Worm (Caenorhabditis elegans) whole organism, L1 larva: ENCODE data around the gene Y45G5AM.7.

Experiments
- Y116A8C.19 ChIP-seq: sonication (generic microtip); optimal IDR thresholded peaks from 2 replicates; lab custom pipeline; 2016; ENCODE audit warnings: missing compliant biosample characterization, missing genetic modification characterization, borderline replicate concordance
- aly-2 ChIP-seq: fragments of 150-350 bp; optimal IDR thresholded peaks from 2 replicates; lab custom pipeline; 2014; ENCODE audit warnings: missing biosample characterization, missing genetic modification characterization
- ama-1 ChIP-seq: fragments of 150-350 bp; optimal IDR thresholded peaks from 2 replicates; lab custom pipeline; 2014
- ceh-63 ChIP-seq: fragments of 200-800 bp; sonication (Bioruptor generic); optimal IDR thresholded peaks from 2 replicates; lab custom pipeline; 2018; ENCODE audit warnings: mild to moderate bottlenecking, missing genetic modification characterization, missing compliant biosample characterization
- ceh-82 ChIP-seq, 3 experiments: fragments of 150-350 bp in 1 of 3; sonication (generic microtip) in 2 of 3; optimal IDR thresholded peaks; 2 replicates each; lab custom pipeline; 2014 to 2017; ENCODE audit warnings: missing biosample characterization in 3 of 3, missing genetic modification characterization in 3 of 3
- ceh-88 ChIP-seq: fragments of 200-800 bp; sonication (Bioruptor generic); IDR thresholded peaks from 2 replicates; pipeline ENCODE4 v1.3.6; 2022; ENCODE audit warnings: missing genetic modification characterization, missing compliant biosample characterization
- ces-1 ChIP-seq: fragments of 150-350 bp; optimal IDR thresholded peaks from 2 replicates; lab custom pipeline; 2014; ENCODE audit warnings: missing biosample characterization, missing genetic modification reagents, missing genetic modification characterization
- dpl-1 ChIP-seq, 3 experiments: fragments of 150-350 bp in 2 of 3; sonication (generic microtip) in 1 of 3; optimal IDR thresholded peaks; 2 replicates each; lab custom pipeline; 2014 to 2017; ENCODE audit warnings: missing biosample characterization in 3 of 3, missing genetic modification characterization in 3 of 3, missing genetic modification reagents in 3 of 3
- dsc-1 ChIP-seq: sonication (generic microtip); optimal IDR thresholded peaks from 2 replicates; lab custom pipeline; 2016; ENCODE audit warnings: mild to moderate bottlenecking, missing genetic modification characterization, missing compliant biosample characterization
- efl-1 ChIP-seq, 4 experiments: fragments of 150-350 bp; optimal IDR thresholded peaks in 3 of 4; peaks in 1 of 4; 1 replicate in 1 of 4; 2 replicates in 3 of 4; lab custom pipeline; 2014; ENCODE audit warnings: missing biosample characterization in 2 of 4, missing genetic modification characterization in 2 of 4, missing genetic modification reagents in 2 of 4
- efl-3 ChIP-seq: fragments of 200-800 bp; sonication (Bioruptor generic); optimal IDR thresholded peaks from 2 replicates; lab custom pipeline; 2018; ENCODE audit warnings: mild to moderate bottlenecking, missing genetic modification characterization, missing compliant biosample characterization
- elt-2 ChIP-seq: sonication (generic microtip); optimal IDR thresholded peaks from 2 replicates; lab custom pipeline; 2016; ENCODE audit warnings: missing genetic modification characterization, mild to moderate bottlenecking, inconsistent platforms, missing compliant biosample characterization, missing genetic modification reagents
- ets-5 ChIP-seq: fragments of 200-800 bp; sonication (Bioruptor generic); IDR thresholded peaks from 2 replicates; pipeline ENCODE4 v1.3.6; 2022; ENCODE audit warnings: missing genetic modification characterization, missing compliant biosample characterization
- fkh-4 ChIP-seq: sonication (generic microtip); optimal IDR thresholded peaks from 2 replicates; lab custom pipeline; 2016; ENCODE audit warnings: missing compliant biosample characterization, missing genetic modification characterization, borderline replicate concordance
- fkh-8 ChIP-seq: sonication (generic microtip); optimal IDR thresholded peaks from 2 replicates; lab custom pipeline; 2016; ENCODE audit warnings: mild to moderate bottlenecking, missing genetic modification characterization, missing compliant biosample characterization
- fos-1 ChIP-seq: fragments of 150-350 bp; optimal IDR thresholded peaks from 2 replicates; lab custom pipeline; 2014; ENCODE audit warnings: missing biosample characterization, missing genetic modification characterization
- grh-1 ChIP-seq: fragments of 200-800 bp; sonication (Bioruptor generic); IDR thresholded peaks from 2 replicates; pipeline ENCODE4 v1.3.6; 2022; ENCODE audit warnings: missing genetic modification reagents, missing genetic modification characterization, missing compliant biosample characterization
- hpl-2 ChIP-seq: fragments of 150-350 bp; optimal IDR thresholded peaks from 2 replicates; lab custom pipeline; 2014; ENCODE audit warnings: missing biosample characterization, missing genetic modification reagents, missing genetic modification characterization
- irx-1 ChIP-seq: sonication (generic microtip); optimal IDR thresholded peaks from 2 replicates; lab custom pipeline; 2016; ENCODE audit warnings: missing genetic modification characterization, missing compliant biosample characterization
- isw-1 ChIP-seq: fragments of 200-800 bp; sonication (Bioruptor generic); IDR thresholded peaks from 2 replicates; pipeline ENCODE4 v1.3.6; 2022; ENCODE audit warnings: missing genetic modification characterization, missing compliant biosample characterization
- lin-13 ChIP-seq: fragments of 150-350 bp; optimal IDR thresholded peaks from 2 replicates; lab custom pipeline; 2014; ENCODE audit warnings: missing biosample characterization, missing genetic modification reagents, missing genetic modification characterization
- lin-14 ChIP-seq: fragments of 200-800 bp; sonication (Bioruptor generic); optimal IDR thresholded peaks from 2 replicates; lab custom pipeline; 2018; ENCODE audit warnings: mild to moderate bottlenecking, missing genetic modification characterization, moderate library complexity, missing compliant biosample characterization
- lin-15B ChIP-seq: fragments of 150-350 bp; sonication (generic microtip); optimal IDR thresholded peaks from 3 replicates; lab custom pipeline; 2014; ENCODE audit warnings: missing biosample characterization, missing genetic modification characterization
- lin-35 ChIP-seq, 2 experiments: fragments of 150-350 bp; optimal IDR thresholded peaks; 2 replicates each; lab custom pipeline; 2014; ENCODE audit warnings: missing biosample characterization in 2 of 2, missing genetic modification characterization in 2 of 2, missing genetic modification reagents in 2 of 2
- lsy-2 ChIP-seq, 2 experiments: fragments of 150-350 bp; optimal IDR thresholded peaks; 2 replicates each; lab custom pipeline; 2014; ENCODE audit warnings: missing biosample characterization in 2 of 2, missing genetic modification characterization in 2 of 2
- mef-2 ChIP-seq: fragments of 150-350 bp; optimal IDR thresholded peaks from 2 replicates; lab custom pipeline; 2014; ENCODE audit warnings: missing biosample characterization, missing genetic modification characterization
- nhr-237 ChIP-seq: fragments of 150-350 bp; optimal IDR thresholded peaks from 2 replicates; lab custom pipeline; 2014; ENCODE audit warnings: missing biosample characterization, missing genetic modification characterization
- nhr-28 ChIP-seq: fragments of 150-350 bp; optimal IDR thresholded peaks from 2 replicates; lab custom pipeline; 2014; ENCODE audit warnings: missing biosample characterization, missing genetic modification characterization
- nhr-47 ChIP-seq: sonication (generic microtip); optimal IDR thresholded peaks from 2 replicates; lab custom pipeline; 2016; ENCODE audit warnings: mild to moderate bottlenecking, missing genetic modification characterization, moderate library complexity, missing compliant biosample characterization
- nhr-71 ChIP-seq: sonication (generic microtip); optimal IDR thresholded peaks from 2 replicates; lab custom pipeline; 2016; ENCODE audit warnings: mild to moderate bottlenecking, missing genetic modification characterization, moderate library complexity, missing compliant biosample characterization
- nhr-76 ChIP-seq: sonication (generic microtip); optimal IDR thresholded peaks from 2 replicates; lab custom pipeline; 2017; ENCODE audit warnings: missing biosample characterization, missing genetic modification characterization
- nhr-77 ChIP-seq: fragments of 150-350 bp; optimal IDR thresholded peaks from 2 replicates; lab custom pipeline; 2014; ENCODE audit warnings: missing biosample characterization, missing genetic modification characterization
- nhr-84 ChIP-seq: sonication (generic microtip); optimal IDR thresholded peaks from 2 replicates; lab custom pipeline; 2017; ENCODE audit warnings: missing biosample characterization, missing genetic modification characterization
- nhr-85 ChIP-seq: sonication (generic microtip); peaks from one replicate; lab custom pipeline; 2016; ENCODE audit warnings: missing genetic modification characterization, inconsistent platforms, missing compliant biosample characterization
- nhr-90 ChIP-seq: sonication (generic microtip); optimal IDR thresholded peaks from 2 replicates; lab custom pipeline; 2016; ENCODE audit warnings: mild to moderate bottlenecking, missing genetic modification characterization, missing compliant biosample characterization; ENCODE audit not compliant: poor library complexity
- pag-3 ChIP-seq: sonication (generic microtip); optimal IDR thresholded peaks from 2 replicates; lab custom pipeline; 2017; ENCODE audit warnings: missing genetic modification characterization, mild to moderate bottlenecking, missing compliant biosample characterization, antibody characterized with exemption, borderline replicate concordance; ENCODE audit not compliant: insufficient read depth
- pqm-1 ChIP-seq: sonication (generic microtip); optimal IDR thresholded peaks from 3 replicates; lab custom pipeline; 2017; ENCODE audit warnings: missing biosample characterization, missing genetic modification characterization
- skn-1 ChIP-seq: fragments of 150-350 bp; optimal IDR thresholded peaks from 2 replicates; lab custom pipeline; 2014; ENCODE audit warnings: missing biosample characterization, missing genetic modification characterization
- snu-23 ChIP-seq: sonication (generic microtip); optimal IDR thresholded peaks from 2 replicates; lab custom pipeline; 2016; ENCODE audit warnings: missing genetic modification characterization, missing compliant biosample characterization
- sox-4 ChIP-seq: sonication (generic microtip); optimal IDR thresholded peaks from 2 replicates; lab custom pipeline; 2016; ENCODE audit warnings: missing genetic modification characterization, missing compliant biosample characterization
- sptf-1 ChIP-seq: fragments of 150-350 bp; optimal IDR thresholded peaks from 2 replicates; lab custom pipeline; 2014; ENCODE audit warnings: missing biosample characterization, missing genetic modification characterization
- sup-37 ChIP-seq: fragments of 200-800 bp; sonication (Bioruptor generic); optimal IDR thresholded peaks from 2 replicates; lab custom pipeline; 2018; ENCODE audit warnings: mild to moderate bottlenecking, missing genetic modification characterization, missing compliant biosample characterization
- swsn-7 ChIP-seq: sonication (generic microtip); optimal IDR thresholded peaks from 2 replicates; lab custom pipeline; 2016; ENCODE audit warnings: missing genetic modification characterization, missing compliant biosample characterization
- tbx-2 ChIP-seq: sonication (generic microtip); optimal IDR thresholded peaks from 2 replicates; lab custom pipeline; 2016; ENCODE audit warnings: missing genetic modification characterization, missing compliant biosample characterization
- tlp-1 ChIP-seq: fragments of 150-350 bp; optimal IDR thresholded peaks from 2 replicates; lab custom pipeline; 2014; ENCODE audit warnings: missing biosample characterization, missing genetic modification characterization
- unc-130 ChIP-seq: fragments of 150-350 bp; optimal IDR thresholded peaks from 2 replicates; lab custom pipeline; 2017; ENCODE audit warnings: missing biosample characterization, missing genetic modification characterization, inconsistent platforms
- unc-30 ChIP-seq: sonication (generic microtip); optimal IDR thresholded peaks from 2 replicates; lab custom pipeline; 2017; ENCODE audit warnings: missing biosample characterization, missing genetic modification characterization
- vab-15 ChIP-seq: sonication (generic microtip); optimal IDR thresholded peaks from 2 replicates; lab custom pipeline; 2017; ENCODE audit warnings: missing genotype, mild to moderate bottlenecking, missing genetic modification characterization, missing compliant biosample characterization
- ztf-11 ChIP-seq, 2 experiments: sonication (generic microtip); optimal IDR thresholded peaks; 2 replicates each; lab custom pipeline; 2016 to 2017; ENCODE audit warnings: missing genetic modification characterization in 2 of 2, missing biosample characterization in 1 of 2, missing compliant biosample characterization in 1 of 2
- ztf-4 ChIP-seq: fragments of 150-350 bp; optimal IDR thresholded peaks from 2 replicates; lab custom pipeline; 2014; ENCODE audit warnings: missing biosample characterization, missing genetic modification characterization

Gene Y45G5AM.7

DNA sequence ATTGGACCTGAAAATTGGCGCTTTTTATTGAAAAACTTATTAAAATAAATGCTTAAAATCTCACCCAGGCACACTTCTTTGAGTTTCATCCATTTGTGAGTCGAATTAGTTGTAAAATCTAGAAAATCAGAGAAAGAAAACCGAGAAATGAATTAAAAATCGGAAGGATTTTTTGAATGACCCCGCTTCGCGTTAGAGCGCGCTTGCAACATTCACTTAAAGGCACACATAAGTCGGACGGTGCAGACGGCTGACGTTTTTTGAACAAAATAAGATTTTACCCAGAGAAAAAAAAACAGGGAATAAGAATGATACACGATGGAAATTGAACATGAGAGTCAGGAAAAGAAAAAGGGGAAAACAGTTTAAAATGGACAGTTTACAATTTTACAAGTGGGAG, 380 bp downstream of the Y45G5AM.7 start:
- TF ChIP-seq dpl-1 (GFP tag; optimal IDR thresholded peaks at IDR 0.05; lab: Kevin White, UChicago) (peak in 2 of 3 experiments; percentile 25 to 54), Y116A8C.19 (tag; lab: Kevin White, UChicago) (no peak), lin-35 (GFP tag; optimal IDR thresholded peaks at IDR 0.05; lab: Kevin White, UChicago) (peak in 1 of 2 experiments; percentile 60), mef-2 (tag; lab: Kevin White, UChicago) (no peak), fkh-4 (tag; lab: Kevin White, UChicago) (no peak), efl-3 (GFP tag; lab: Kevin White, UChicago) (no peak), ztf-11 (tag; optimal IDR thresholded peaks at IDR 0.05; lab: Kevin White, UChicago) (no peak), nhr-85 (tag; lab: Kevin White, UChicago) (no peak), lsy-2 (tag; optimal IDR thresholded peaks at IDR 0.05; lab: Kevin White, UChicago) (no peak), lin-15B (tag; lab: Kevin White, UChicago) (peak; percentile 37), nhr-90 (no peak), skn-1 (tag; lab: Kevin White, UChicago) (no peak), nhr-71 (tag; lab: Kevin White, UChicago) (no peak), sptf-1 (tag; lab: Kevin White, UChicago) (no peak), ceh-63 (GFP tag; lab: Kevin White, UChicago) (no peak), ceh-82 (tag; optimal IDR thresholded peaks at IDR 0.05; lab: Kevin White, UChicago) (no peak), pag-3 (tag; lab: Kevin White, UChicago) (no peak), elt-2 (no peak), pqm-1 (no peak), tbx-2 (no peak), efl-1 (optimal IDR thresholded peaks at IDR 0.05; lab: Kevin White, UChicago) (peak; percentile 29 to 31), efl-1 (GFP tag; optimal IDR thresholded peaks at IDR 0.05 in 1 of 2; lab: Kevin White, UChicago) (peak; percentile 41 to 94), aly-2 (tag; lab: Kevin White, UChicago) (no peak)

DNA sequence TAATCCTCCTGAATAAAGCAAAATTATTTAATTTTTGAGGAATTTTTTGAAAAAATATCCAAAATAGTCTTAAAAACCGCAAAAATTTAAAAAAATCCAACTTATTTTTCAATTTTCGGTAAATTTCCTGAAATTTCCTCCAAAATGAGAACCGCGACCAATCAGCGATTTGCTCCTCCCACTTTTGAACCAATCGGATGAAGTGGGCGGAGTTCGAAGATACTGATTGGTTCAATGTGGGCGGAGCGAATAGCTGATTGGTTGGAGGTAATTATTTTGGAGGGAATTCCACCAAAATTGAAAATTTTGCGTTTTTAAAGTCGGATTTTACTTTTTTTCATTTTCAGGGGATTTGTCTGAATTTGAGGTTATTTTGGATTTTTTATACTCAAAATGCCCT, 2.0 kb downstream of the Y45G5AM.7 start:
- TF ChIP-seq fos-1 (no peak), dsc-1 (tag; lab: Kevin White, UChicago) (no peak), pqm-1 (no peak), unc-30 (tag; lab: Kevin White, UChicago) (no peak), nhr-84 (tag; lab: Kevin White, UChicago) (no peak), nhr-47 (tag; lab: Kevin White, UChicago) (no peak), lin-13 (no peak), ceh-88 (GFP tag; lab: Robert Waterston, UW) (no peak), unc-130 (no peak), sox-4 (no peak), nhr-237 (tag; lab: Kevin White, UChicago) (no peak), vab-15 (tag; lab: Kevin White, UChicago) (no peak), efl-1 (optimal IDR thresholded peaks at IDR 0.05; lab: Kevin White, UChicago) (no peak), efl-1 (GFP tag; optimal IDR thresholded peaks at IDR 0.05 in 1 of 2; lab: Kevin White, UChicago) (no peak), ces-1 (GFP tag; lab: Kevin White, UChicago) (no peak), ztf-4 (tag; lab: Kevin White, UChicago) (no peak)

DNA sequence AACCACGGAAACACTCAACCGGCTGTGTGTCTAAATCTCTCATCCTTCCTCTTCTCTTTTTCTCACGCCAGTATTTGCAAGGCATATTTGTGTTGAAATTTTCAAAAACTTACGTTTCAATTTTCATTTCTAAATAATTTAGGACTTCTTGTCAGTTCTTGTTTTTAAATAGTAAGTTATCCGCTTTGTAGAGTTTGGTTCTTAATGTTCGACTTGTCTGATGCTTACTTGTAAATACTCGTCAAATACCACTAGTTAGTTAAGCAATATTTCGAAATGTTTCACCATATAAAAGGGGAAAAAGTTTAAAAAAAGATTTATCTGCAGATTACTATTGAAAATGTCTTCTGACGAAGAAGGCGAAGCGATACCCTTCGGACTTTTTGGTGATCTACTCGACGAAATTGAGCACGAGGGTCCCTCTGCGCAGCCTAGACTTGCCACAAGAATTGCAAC, 5.5 kb downstream of the Y45G5AM.7 start, which contains the start of gene Y45G5AM.3:
Y45G5AM.3 (plus strand) TSS at position 51 of the 456 bp plus-strand sequence.
- TF ChIP-seq ama-1 (lab: Kevin White, UChicago) (no peak), tlp-1 (tag; lab: Kevin White, UChicago) (no peak), nhr-28 (tag; lab: Kevin White, UChicago) (no peak), lsy-2 (tag; optimal IDR thresholded peaks at IDR 0.05; lab: Kevin White, UChicago) (peak in 1 of 2 experiments; percentile 6), lin-14 (GFP tag; lab: Kevin White, UChicago) (peak; percentile 21), ets-5 (GFP tag; lab: Robert Waterston, UW) (no peak), swsn-7 (tag; lab: Kevin White, UChicago) (no peak), sup-37 (GFP tag; lab: Kevin White, UChicago) (no peak), fos-1 (no peak), grh-1 (GFP tag; lab: Robert Waterston, UW) (no peak), nhr-77 (tag; lab: Kevin White, UChicago) (no peak), nhr-76 (no peak), ztf-11 (tag; optimal IDR thresholded peaks at IDR 0.05; lab: Kevin White, UChicago) (no peak), nhr-85 (tag; lab: Kevin White, UChicago) (no peak), irx-1 (tag; lab: Kevin White, UChicago) (peak; percentile 13), fkh-8 (tag; lab: Kevin White, UChicago) (no peak), hpl-2 (GFP tag; lab: Kevin White, UChicago) (no peak), lin-35 (GFP tag; optimal IDR thresholded peaks at IDR 0.05; lab: Kevin White, UChicago) (no peak), snu-23 (no peak), ces-1 (GFP tag; lab: Kevin White, UChicago) (no peak), isw-1 (GFP tag; lab: Robert Waterston, UW) (no peak)
